Fruit fly (Drosophila melanogaster) Kc167 (cell line): ENCODE results near the gene ZnT63C.

Experiments
- Myc ChIP-seq: fragments of >200 bp; optimal IDR thresholded peaks from 2 replicates; lab custom pipeline; 2017; ENCODE audit warnings: missing external identifiers
- Sin3A ChIP-seq: fragments of >200 bp; optimal IDR thresholded peaks from 2 replicates; lab custom pipeline; 2018; ENCODE audit warnings: missing external identifiers
- psq ChIP-seq: fragments of >200 bp; optimal IDR thresholded peaks from 2 replicates; lab custom pipeline; 2017; ENCODE audit warnings: missing external identifiers

DNA sequence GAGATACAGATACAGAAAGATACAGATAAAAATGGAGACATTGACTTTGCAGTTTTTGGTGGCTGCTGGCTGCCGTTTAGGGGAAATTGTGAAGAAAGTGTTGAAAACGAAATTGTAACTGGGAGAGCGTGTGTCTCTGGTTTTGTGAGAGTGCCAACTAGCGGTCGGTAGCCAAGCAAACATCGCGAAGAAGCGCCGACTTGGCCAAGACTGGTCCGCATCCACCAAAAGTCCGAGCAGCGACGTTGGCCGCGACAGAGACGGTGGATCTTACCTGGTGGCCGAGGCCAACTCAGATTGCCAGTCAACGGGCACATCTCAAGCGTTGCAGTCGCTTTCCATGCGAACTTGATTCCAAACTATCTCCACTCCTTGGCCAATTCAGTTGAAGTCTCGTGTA lies 32.8 kb upstream of the ZnT63C start, which contains the start of gene CG14960:
- TF ChIP-seq psq (lab: Kevin White, UChicago): no peak
- no peak for TF ChIP-seq Sin3A (lab: Kevin White, UChicago)
- no peak for TF ChIP-seq Myc (lab: Kevin White, UChicago)
